Worm (Caenorhabditis elegans) whole organism, young adult: ENCODE data around the gene tim-1.
A peak's percentile ranks its signal among the peaks of the same experiment; 100 is the strongest.

Experiments used
- B0019.2 ChIP-seq: fragments of 200-800 bp; sonication (Bioruptor generic); conservative IDR thresholded peaks from 2 replicates; pipeline ENCODE4 v1.3.6; 2022; ENCODE audit warnings: missing genetic modification reagents, missing genetic modification characterization, missing compliant biosample characterization
- B0336.3 ChIP-seq: fragments of 200-800 bp; sonication (Bioruptor generic); IDR thresholded peaks from 2 replicates; pipeline ENCODE4 v1.3.6; 2022; ENCODE audit warnings: missing genetic modification characterization, missing compliant biosample characterization
- C17E4.6 ChIP-seq: fragments of 200-800 bp; sonication (Bioruptor generic); IDR thresholded peaks from 2 replicates; pipeline ENCODE4 v1.3.6; 2022; ENCODE audit warnings: missing genetic modification reagents, missing genetic modification characterization, missing compliant biosample characterization
- Y53F4B.3 ChIP-seq: fragments of 200-800 bp; sonication (Bioruptor generic); IDR thresholded peaks from 2 replicates; pipeline ENCODE4 v1.3.6; 2022; ENCODE audit warnings: missing genetic modification reagents, missing genetic modification characterization, missing compliant biosample characterization
- Y67H2A.10 ChIP-seq: fragments of 200-800 bp; sonication (Bioruptor generic); conservative IDR thresholded peaks from 2 replicates; pipeline ENCODE4 v1.3.6; 2022; ENCODE audit warnings: missing genetic modification reagents, missing genetic modification characterization, missing compliant biosample characterization
- Y95B8A.8 ChIP-seq: fragments of 200-800 bp; sonication (Bioruptor generic); IDR thresholded peaks from 2 replicates; pipeline ENCODE4 v1.3.6; 2022; ENCODE audit warnings: missing genetic modification reagents, missing genetic modification characterization, missing compliant biosample characterization
- ZK185.1 ChIP-seq: sonication (generic microtip); optimal IDR thresholded peaks from 2 replicates; lab custom pipeline; 2016; ENCODE audit warnings: mild to moderate bottlenecking, missing genetic modification characterization, missing compliant biosample characterization; ENCODE audit not compliant: poor library complexity, severe bottlenecking
- attf-5 ChIP-seq: fragments of 200-800 bp; sonication (Bioruptor generic); optimal IDR thresholded peaks from 2 replicates; lab custom pipeline; 2018; ENCODE audit warnings: mild to moderate bottlenecking, missing genetic modification characterization, missing compliant biosample characterization
- cebp-1 ChIP-seq, 2 experiments: fragments of 200-800 bp in 1 of 2; sonication (Bioruptor generic) in 1 of 2; sonication (generic microtip) in 1 of 2; IDR thresholded peaks in 1 of 2; optimal IDR thresholded peaks in 1 of 2; 2 replicates each; pipeline versions ENCODE4 v1.3.6 to Lab custom; 2017 to 2022; ENCODE audit warnings: missing compliant biosample characterization in 2 of 2, missing genetic modification characterization in 2 of 2, mild to moderate bottlenecking in 1 of 2, missing genetic modification reagents in 1 of 2, moderate library complexity in 1 of 2
- ceh-79 ChIP-seq: sonication (generic microtip); optimal IDR thresholded peaks from 2 replicates; lab custom pipeline; 2017; ENCODE audit warnings: mild to moderate bottlenecking, missing genetic modification characterization, missing compliant biosample characterization
- efl-1 ChIP-seq: fragments of 150-350 bp; optimal IDR thresholded peaks from 2 replicates; lab custom pipeline; 2014; ENCODE audit warnings: missing biosample characterization, missing genetic modification reagents, missing genetic modification characterization
- egl-18 ChIP-seq: fragments of 200-800 bp; sonication (Bioruptor generic); IDR thresholded peaks from 2 replicates; pipeline ENCODE4 v1.3.6; 2022; ENCODE audit warnings: missing genetic modification reagents, missing genetic modification characterization, missing compliant biosample characterization
- ets-4 ChIP-seq: fragments of 200-800 bp; sonication (Bioruptor generic); optimal IDR thresholded peaks from 2 replicates; lab custom pipeline; 2018; ENCODE audit warnings: mild to moderate bottlenecking, missing genetic modification characterization, missing compliant biosample characterization
- fkh-3 ChIP-seq: sonication (generic microtip); optimal IDR thresholded peaks from 2 replicates; lab custom pipeline; 2016; ENCODE audit warnings: mild to moderate bottlenecking, missing genetic modification characterization, missing compliant biosample characterization
- hmg-1.2 ChIP-seq: fragments of 200-800 bp; sonication (Bioruptor generic); IDR thresholded peaks from 2 replicates; pipeline ENCODE4 v1.3.6; 2022; ENCODE audit warnings: missing genetic modification reagents, missing genetic modification characterization, missing compliant biosample characterization
- let-607 ChIP-seq, 2 experiments: fragments of 200-800 bp in 1 of 2; sonication (Bioruptor generic) in 1 of 2; sonication (generic microtip) in 1 of 2; optimal IDR thresholded peaks; 2 replicates each; lab custom pipeline; 2016 to 2018; ENCODE audit warnings: mild to moderate bottlenecking in 2 of 2, missing compliant biosample characterization in 2 of 2, missing genetic modification characterization in 2 of 2, moderate library complexity in 2 of 2, missing genotype in 1 of 2
- lin-40 ChIP-seq: sonication (generic microtip); optimal IDR thresholded peaks from 2 replicates; lab custom pipeline; 2016; ENCODE audit warnings: missing genetic modification characterization, mild to moderate bottlenecking, missing compliant biosample characterization, missing genotype, missing genetic modification reagents
- lin-54 ChIP-seq: fragments of 200-800 bp; sonication (Bioruptor generic); optimal IDR thresholded peaks from 2 replicates; lab custom pipeline; 2018; ENCODE audit warnings: mild to moderate bottlenecking, missing genetic modification characterization, missing compliant biosample characterization
- lsl-1 ChIP-seq: fragments of 200-800 bp; sonication (Bioruptor generic); optimal IDR thresholded peaks from 2 replicates; lab custom pipeline; 2018; ENCODE audit warnings: mild to moderate bottlenecking, missing genetic modification characterization, moderate library complexity, missing compliant biosample characterization
- madf-3 ChIP-seq: fragments of 200-800 bp; sonication (Bioruptor generic); IDR thresholded peaks from 2 replicates; pipeline ENCODE4 v1.3.6; 2022; ENCODE audit warnings: missing genetic modification reagents, missing genetic modification characterization, missing compliant biosample characterization
- mel-28 ChIP-seq: sonication (generic microtip); optimal IDR thresholded peaks from 2 replicates; lab custom pipeline; 2016; ENCODE audit warnings: borderline replicate concordance, mild to moderate bottlenecking, missing genetic modification characterization, missing compliant biosample characterization
- mxl-1 ChIP-seq: sonication (generic microtip); optimal IDR thresholded peaks from 2 replicates; lab custom pipeline; 2016; ENCODE audit warnings: missing genetic modification characterization, missing compliant biosample characterization
- nfyb-1 ChIP-seq: fragments of 200-800 bp; sonication (Bioruptor generic); IDR thresholded peaks from 2 replicates; pipeline ENCODE4 v1.3.6; 2022; ENCODE audit warnings: missing genetic modification reagents, missing genetic modification characterization, missing compliant biosample characterization
- nhr-120 ChIP-seq: fragments of 200-800 bp; sonication (Bioruptor generic); IDR thresholded peaks from 2 replicates; pipeline ENCODE4 v1.3.6; 2022; ENCODE audit warnings: missing genetic modification characterization, missing compliant biosample characterization
- nhr-179 ChIP-seq: sonication (generic microtip); optimal IDR thresholded peaks from 2 replicates; lab custom pipeline; 2016; ENCODE audit warnings: mild to moderate bottlenecking, missing genetic modification characterization, missing compliant biosample characterization
- nhr-27 ChIP-seq: fragments of 200-800 bp; sonication (Bioruptor generic); optimal IDR thresholded peaks from 2 replicates; lab custom pipeline; 2018; ENCODE audit warnings: mild to moderate bottlenecking, missing genetic modification characterization, moderate library complexity, missing compliant biosample characterization
- tbx-9 ChIP-seq: sonication (generic microtip); optimal IDR thresholded peaks from 2 replicates; lab custom pipeline; 2016; ENCODE audit warnings: borderline replicate concordance, missing genetic modification characterization, inconsistent platforms, missing compliant biosample characterization
- unc-62 ChIP-seq: fragments of 150-350 bp; optimal IDR thresholded peaks from 2 replicates; lab custom pipeline; 2014; ENCODE audit warnings: missing biosample characterization, missing genetic modification reagents, missing genetic modification characterization
- zfh-2 ChIP-seq: fragments of 200-800 bp; sonication (Bioruptor generic); conservative IDR thresholded peaks from 2 replicates; pipeline ENCODE4 v1.3.6; 2022; ENCODE audit warnings: missing genetic modification reagents, missing genetic modification characterization, missing compliant biosample characterization
- ztf-18 ChIP-seq: sonication (generic microtip); optimal IDR thresholded peaks from 2 replicates; lab custom pipeline; 2016; ENCODE audit warnings: missing genotype, mild to moderate bottlenecking, missing genetic modification characterization, missing compliant biosample characterization
- ztf-22 ChIP-seq: fragments of 200-800 bp; sonication (Bioruptor generic); optimal IDR thresholded peaks from 2 replicates; lab custom pipeline; 2018; ENCODE audit warnings: mild to moderate bottlenecking, missing genetic modification characterization, moderate library complexity, missing compliant biosample characterization
- ztf-28 ChIP-seq: fragments of 200-800 bp; sonication (Bioruptor generic); IDR thresholded peaks from 2 replicates; pipeline ENCODE4 v1.3.6; 2022; ENCODE audit warnings: missing genetic modification reagents, missing genetic modification characterization, missing compliant biosample characterization
- ztf-3 ChIP-seq: fragments of 200-800 bp; sonication (Bioruptor generic); optimal IDR thresholded peaks from 2 replicates; lab custom pipeline; 2018; ENCODE audit warnings: mild to moderate bottlenecking, missing genetic modification characterization, missing compliant biosample characterization
- ztf-6 ChIP-seq: fragments of 200-800 bp; sonication (Bioruptor generic); IDR thresholded peaks from 2 replicates; pipeline ENCODE4 v1.3.6; 2022; ENCODE audit warnings: missing genetic modification reagents, missing genetic modification characterization, missing compliant biosample characterization

Gene tim-1

ce11 chrIII:12273598-12274090 is 23.7 kb upstream of the tim-1 start, which contains the start of the genes Y75B8A.24 and Y75B8A.25 (continued):
- TF ChIP-seq nhr-179 (tag; lab: Kevin White, UChicago) (no peak), let-607 (tag; optimal IDR thresholded peaks at IDR 0.05; lab: Kevin White, UChicago) (peak in 1 of 2 experiments; percentile 31), mxl-1 (no peak), cebp-1 (GFP tag; IDR thresholded peaks at IDR 0.05; lab: Robert Waterston, UW) (no peak), cebp-1 (tag; optimal IDR thresholded peaks at IDR 0.05; lab: Kevin White, UChicago) (peak; percentile 48), efl-1 (GFP tag; lab: Kevin White, UChicago) (peak; percentile 9), tbx-9 (tag; lab: Kevin White, UChicago) (no peak), B0019.2 (GFP tag; lab: Robert Waterston, UW) (no peak), ztf-3 (GFP tag; lab: Kevin White, UChicago) (no peak)

- TF ChIP-seq lin-54 (GFP tag; lab: Kevin White, UChicago): no peak
- no peak for TF ChIP-seq ztf-28 (GFP tag; lab: Robert Waterston, UW)
- peak; percentile 30; the same call in 1 of the 2 replicates for TF ChIP-seq nfyb-1 (GFP tag; lab: Robert Waterston, UW)
- TF ChIP-seq ceh-79 (tag; lab: Kevin White, UChicago): no peak
Measured at ce11 chrIII:12270391-12270790, 20.4 kb upstream of the tim-1 start.

ce11 chrIII:12269807-12270206 is 19.8 kb upstream of the tim-1 start:
- peak; percentile 41; the same call in 1 of the 2 replicates for TF ChIP-seq nfyb-1 (GFP tag; lab: Robert Waterston, UW)
- no peak for TF ChIP-seq nhr-120
- no peak for TF ChIP-seq fkh-3 (tag; lab: Kevin White, UChicago)
- TF ChIP-seq hmg-1.2 (GFP tag; lab: Robert Waterston, UW): no peak
- TF ChIP-seq Y67H2A.10 (GFP tag; lab: Robert Waterston, UW): no peak

ce11 chrIII:12260413-12260812 is 10.4 kb upstream of the tim-1 start:
- no peak for TF ChIP-seq mel-28 (tag; lab: Kevin White, UChicago)
- no peak for TF ChIP-seq C17E4.6 (GFP tag; lab: Robert Waterston, UW)
- no peak for TF ChIP-seq unc-62 (GFP tag; lab: Kevin White, UChicago)
- TF ChIP-seq ztf-18 (tag; lab: Kevin White, UChicago): no peak
- no peak for TF ChIP-seq lin-40 (tag; lab: Kevin White, UChicago)
- TF ChIP-seq ZK185.1 (tag; lab: Kevin White, UChicago): no peak
- TF ChIP-seq nhr-27 (tag; lab: Kevin White, UChicago): no peak
- no peak for TF ChIP-seq ets-4 (GFP tag; lab: Kevin White, UChicago)
- TF ChIP-seq lsl-1 (GFP tag; lab: Kevin White, UChicago): no peak
- TF ChIP-seq Y53F4B.3 (GFP tag; lab: Robert Waterston, UW): no peak
- no peak for TF ChIP-seq B0336.3 (GFP tag; lab: Robert Waterston, UW)
- TF ChIP-seq ztf-22 (GFP tag; lab: Kevin White, UChicago): no peak
- TF ChIP-seq attf-5 (GFP tag; lab: Kevin White, UChicago): no peak
- TF ChIP-seq Y95B8A.8 (GFP tag; lab: Robert Waterston, UW): no peak
- no peak for TF ChIP-seq ztf-6

ce11 chrIII:12259793-12260192 is 9.8 kb upstream of the tim-1 start:
- TF ChIP-seq zfh-2 (GFP tag; lab: Robert Waterston, UW) (peak; percentile 78), egl-18 (GFP tag; lab: Robert Waterston, UW) (no peak), madf-3 (GFP tag; lab: Robert Waterston, UW) (0 out of 2 replicates have a peak, but pooled peaks have one; percentile 45)
